Fruit fly (Drosophila melanogaster) S2 (cell line): ENCODE measurements around the gene CG14401.

Experiments used
- CG8478 ChIP-seq: fragments of >200 bp; optimal IDR thresholded peaks from 2 replicates; lab custom pipeline; 2018
- CTCF ChIP-seq, 2 experiments: fragments of >200 bp; optimal IDR thresholded peaks; 2 replicates each; lab custom pipeline; 2018

DNA sequence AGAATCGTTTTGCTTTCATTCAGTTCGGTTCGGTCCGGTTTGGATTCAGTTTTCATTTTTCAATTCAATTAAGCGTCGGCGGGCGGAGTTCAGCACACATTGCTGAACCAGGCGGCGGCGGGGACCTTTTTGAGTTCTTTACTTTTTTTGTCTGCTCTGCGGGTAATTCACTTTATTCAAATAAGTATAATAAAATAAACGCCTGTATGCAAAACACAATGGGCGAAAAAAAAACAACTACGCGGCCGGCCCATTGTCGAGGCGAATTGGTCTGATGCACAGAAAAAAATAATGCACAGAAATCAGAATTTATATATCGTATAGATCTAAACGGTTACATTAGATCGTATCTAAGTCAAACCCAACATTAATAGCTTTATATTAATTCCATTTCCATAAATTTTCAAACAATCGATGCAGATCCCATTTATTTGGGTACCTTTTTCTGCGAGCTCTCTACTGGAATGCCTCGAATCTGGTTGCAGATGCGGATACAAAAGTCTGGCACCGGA is 43.2 kb downstream of the CG14401 start:
- TF ChIP-seq CG8478 (lab: Kevin White, UChicago) = no peak
- no peak for TF ChIP-seq CTCF (optimal IDR thresholded peaks at IDR 0.05; lab: Kevin White, UChicago)
